Worm (Caenorhabditis elegans): ENCODE results near the gene dlg-1.

- no peak for TF ChIP-seq egl-18 (GFP tag; IDR thresholded peaks at IDR 0.05)
- no peak for TF ChIP-seq him-1 (tag; optimal IDR thresholded peaks at IDR 0.05)
- no peak for TF ChIP-seq pha-4 (tag; optimal IDR thresholded peaks at IDR 0.05)
- TF ChIP-seq ceh-27 (GFP tag; optimal IDR thresholded peaks at IDR 0.05), result no peak
- no peak for TF ChIP-seq lin-35 (GFP tag; optimal IDR thresholded peaks at IDR 0.05)
- TF ChIP-seq tbx-9 (tag; optimal IDR thresholded peaks at IDR 0.05; ENCODE audit: borderline replicate concordance), result no peak
- no peak for TF ChIP-seq dpl-1 (GFP tag; optimal IDR thresholded peaks at IDR 0.05)
- no peak for TF ChIP-seq chd-7 (tag; optimal IDR thresholded peaks at IDR 0.05)
- no peak for TF ChIP-seq B0035.1 (tag; optimal IDR thresholded peaks at IDR 0.05)
- TF ChIP-seq snpc-1.3 (tag; optimal IDR thresholded peaks at IDR 0.05; ENCODE audit: insufficient read depth), result no peak
- no peak for TF ChIP-seq F55B11.4 (tag; optimal IDR thresholded peaks at IDR 0.05; ENCODE audit: borderline replicate concordance, insufficient read depth)
- TF ChIP-seq let-607 (tag; optimal IDR thresholded peaks at IDR 0.05), result no peak
These were observed 3.1 kb upstream of the dlg-1 start for ce11 chrX:5476357-5476756.

Measured in whole organism, young adult.